Fruit fly (Drosophila melanogaster) whole organism, adult: ENCODE results near the gene Rad17.

ENCODE experiments used
- CG11617 ChIP-seq: fragments of 200-800 bp; sonication (Bioruptor generic); optimal IDR thresholded peaks from 2 replicates; lab custom pipeline; 2017; ENCODE audit warnings: mild to moderate bottlenecking, missing biosample characterization, missing genetic modification reagents, missing genetic modification characterization
- CG1620 ChIP-seq: fragments of 200-800 bp; sonication (Bioruptor generic); optimal IDR thresholded peaks from 2 replicates; lab custom pipeline; 2016; ENCODE audit warnings: missing biosample characterization, missing genetic modification characterization
- CG33017 ChIP-seq: fragments of 200-800 bp; sonication (Bioruptor generic); optimal IDR thresholded peaks from 2 replicates; lab custom pipeline; 2018; ENCODE audit warnings: missing biosample characterization, mild to moderate bottlenecking, missing genetic modification characterization, moderate library complexity
- CG7101 ChIP-seq: fragments of 200-800 bp; sonication (Bioruptor generic); optimal IDR thresholded peaks from 2 replicates; lab custom pipeline; 2018; ENCODE audit warnings: missing biosample characterization, mild to moderate bottlenecking, missing genetic modification characterization, moderate library complexity
- bab1 ChIP-seq: fragments of 200-800 bp; sonication (Bioruptor generic); optimal IDR thresholded peaks from 3 replicates; lab custom pipeline; 2019; ENCODE audit warnings: missing biosample characterization, mild to moderate bottlenecking, missing genetic modification characterization, moderate library complexity
- cic ChIP-seq: fragments of 200-800 bp; sonication (Bioruptor generic); optimal IDR thresholded peaks from 2 replicates; lab custom pipeline; 2017; ENCODE audit warnings: missing biosample characterization, mild to moderate bottlenecking, missing genetic modification characterization, moderate library complexity
- cnc ChIP-seq, 2 experiments: fragments of >200 bp; optimal IDR thresholded peaks; 2 replicates each; lab custom pipeline; 2017
- kay ChIP-seq: fragments of 200-800 bp; sonication (Bioruptor generic); peaks from one replicate; lab custom pipeline; 2016; ENCODE audit warnings: missing biosample characterization, missing genetic modification characterization, borderline replicate concordance

- TF ChIP-seq CG11617 (GFP tag; lab: Kevin White, UChicago) (no peak), CG33017 (tag; lab: Kevin White, UChicago) (no peak), bab1 (GFP tag; lab: Kevin White, UChicago) (no peak), CG1620 (GFP tag; lab: Kevin White, UChicago) (no peak), CG7101 (tag; lab: Kevin White, UChicago) (no peak), kay (no peak), cic (GFP tag; lab: Kevin White, UChicago) (no peak), cnc (optimal IDR thresholded peaks at IDR 0.05; lab: Kevin White, UChicago) (no peak)
Observed at dm6 chr3R:14690065-14690464, 27.1 kb upstream of the Rad17 start.
